Worm (Caenorhabditis elegans) whole organism, L4 larva: Measurements from ENCODE around the gene dpff-1.

ENCODE experiments used
- F37D6.2 ChIP-seq: sonication (generic microtip); optimal IDR thresholded peaks from 2 replicates; lab custom pipeline; 2016; ENCODE audit warnings: mild to moderate bottlenecking, missing genetic modification characterization, missing compliant biosample characterization
- F44E2.7 ChIP-seq: fragments of 200-800 bp; sonication (Bioruptor generic); IDR thresholded peaks from 2 replicates; pipeline ENCODE4 v2.1.2; 2022; ENCODE audit warnings: missing genetic modification characterization, missing compliant biosample characterization
- Y105C5A.15 ChIP-seq: fragments of 200-800 bp; sonication (Bioruptor generic); IDR thresholded peaks from 2 replicates; pipeline ENCODE4 v1.3.6; 2022; ENCODE audit warnings: missing genetic modification characterization, missing compliant biosample characterization
- Y48G9A.11 ChIP-seq: fragments of 200-800 bp; sonication (Bioruptor generic); IDR thresholded peaks from 2 replicates; pipeline ENCODE4 v1.3.6; 2022; ENCODE audit warnings: missing genetic modification reagents, missing genetic modification characterization, missing compliant biosample characterization
- Y75B8A.6 ChIP-seq: fragments of 200-800 bp; sonication (Bioruptor generic); IDR thresholded peaks from 2 replicates; pipeline ENCODE4 v1.3.6; 2022; ENCODE audit warnings: missing genetic modification reagents, missing genetic modification characterization, missing compliant biosample characterization
- aha-1 ChIP-seq: fragments of 150-350 bp; peaks from one replicate; lab custom pipeline; 2014; ENCODE audit warnings: missing biosample characterization, missing genetic modification characterization
- ceh-20 ChIP-seq: fragments of 200-800 bp; sonication (Bioruptor generic); IDR thresholded peaks from 2 replicates; pipeline ENCODE4 v1.3.6; 2022; ENCODE audit warnings: missing genetic modification reagents, missing genetic modification characterization, missing compliant biosample characterization
- ceh-28 ChIP-seq: fragments of 150-350 bp; optimal IDR thresholded peaks from 2 replicates; lab custom pipeline; 2014; ENCODE audit warnings: missing biosample characterization, missing genetic modification reagents, missing genetic modification characterization
- ceh-82 ChIP-seq: sonication (generic microtip); optimal IDR thresholded peaks from 2 replicates; lab custom pipeline; 2017; ENCODE audit warnings: missing biosample characterization, missing genetic modification characterization
- daf-16 ChIP-seq, 3 experiments: sonication (generic microtip); optimal IDR thresholded peaks; 2 replicates each; lab custom pipeline; 2016 to 2017; ENCODE audit warnings: missing genetic modification characterization in 3 of 3, missing genetic modification reagents in 3 of 3, mild to moderate bottlenecking in 2 of 3, missing compliant biosample characterization in 2 of 3, missing biosample characterization in 1 of 3, moderate library complexity in 1 of 3
- dmd-6 ChIP-seq: fragments of 200-800 bp; sonication (Bioruptor generic); IDR thresholded peaks from 2 replicates; pipeline ENCODE4 v1.3.6; 2022; ENCODE audit warnings: missing genetic modification reagents, missing genetic modification characterization, missing compliant biosample characterization
- dmd-9 ChIP-seq: fragments of 200-800 bp; sonication (Bioruptor generic); IDR thresholded peaks from 2 replicates; pipeline ENCODE4 v1.3.6; 2022; ENCODE audit warnings: missing genetic modification reagents, missing genetic modification characterization, missing compliant biosample characterization
- egl-27 ChIP-seq: sonication (generic microtip); optimal IDR thresholded peaks from 3 replicates; lab custom pipeline; 2017; ENCODE audit warnings: missing biosample characterization, missing genetic modification reagents, missing genetic modification characterization
- fkh-10 ChIP-seq: fragments of 150-350 bp; optimal IDR thresholded peaks from 2 replicates; lab custom pipeline; 2014; ENCODE audit warnings: missing biosample characterization, missing genetic modification reagents, missing genetic modification characterization
- hif-1 ChIP-seq, 2 experiments: sonication (generic microtip); optimal IDR thresholded peaks; 2 replicates each; lab custom pipeline; 2016 to 2017; ENCODE audit warnings: missing compliant biosample characterization in 2 of 2, missing genetic modification characterization in 2 of 2, missing genetic modification reagents in 2 of 2, missing genotype in 2 of 2, mild to moderate bottlenecking in 1 of 2
- hlh-11 ChIP-seq: fragments of 200-800 bp; sonication (Bioruptor generic); optimal IDR thresholded peaks from 2 replicates; lab custom pipeline; 2018; ENCODE audit warnings: mild to moderate bottlenecking, missing genetic modification characterization, missing compliant biosample characterization
- hlh-30 ChIP-seq: sonication (generic microtip); optimal IDR thresholded peaks from 2 replicates; lab custom pipeline; 2017; ENCODE audit warnings: antibody characterized with exemption, mild to moderate bottlenecking, missing genetic modification characterization, missing compliant biosample characterization; ENCODE audit not compliant: insufficient read depth
- hmg-1.1 ChIP-seq: fragments of 200-800 bp; sonication (Bioruptor generic); IDR thresholded peaks from 2 replicates; pipeline ENCODE4 v1.3.6; 2022; ENCODE audit warnings: missing genetic modification reagents, missing genetic modification characterization, missing compliant biosample characterization
- lin-1 ChIP-seq: fragments of 200-800 bp; sonication (Bioruptor generic); IDR thresholded peaks from 2 replicates; pipeline ENCODE4 v1.3.6; 2022; ENCODE audit warnings: missing genetic modification reagents, missing genetic modification characterization, missing compliant biosample characterization
- lin-13 ChIP-seq: fragments of 150-350 bp; optimal IDR thresholded peaks from 2 replicates; lab custom pipeline; 2014; ENCODE audit warnings: missing biosample characterization, missing genetic modification reagents, missing genetic modification characterization
- lin-29 ChIP-seq: fragments of 200-800 bp; sonication (Bioruptor generic); IDR thresholded peaks from 2 replicates; pipeline ENCODE4 v1.3.6; 2022; ENCODE audit warnings: missing genetic modification reagents, missing genetic modification characterization, missing compliant biosample characterization
- lin-38 ChIP-seq: fragments of 200-800 bp; sonication (Bioruptor generic); IDR thresholded peaks from 2 replicates; pipeline ENCODE4 v1.3.6; 2022; ENCODE audit warnings: missing genetic modification reagents, missing genetic modification characterization, missing compliant biosample characterization
- lin-39 ChIP-seq: fragments of 150-350 bp; optimal IDR thresholded peaks from 2 replicates; lab custom pipeline; 2014; ENCODE audit warnings: missing biosample characterization, missing genetic modification reagents, missing genetic modification characterization
- lsy-2 ChIP-seq, 2 experiments: fragments of 150-350 bp in 1 of 2; sonication (generic microtip) in 1 of 2; optimal IDR thresholded peaks; 2 replicates each; lab custom pipeline; 2014 to 2017; ENCODE audit warnings: missing biosample characterization in 2 of 2, missing genetic modification characterization in 2 of 2
- madf-5 ChIP-seq, 2 experiments: fragments of 200-800 bp; sonication (Bioruptor generic); IDR thresholded peaks; 2 replicates each; pipeline ENCODE4 v1.3.6; 2022; ENCODE audit warnings: missing compliant biosample characterization in 2 of 2, missing genetic modification characterization in 2 of 2
- mes-2 ChIP-seq: sonication (generic microtip); optimal IDR thresholded peaks from 2 replicates; lab custom pipeline; 2016; ENCODE audit warnings: missing genotype, mild to moderate bottlenecking, missing genetic modification characterization, missing compliant biosample characterization; ENCODE audit not compliant: poor library complexity, severe bottlenecking
- nhr-237 ChIP-seq: sonication (generic microtip); optimal IDR thresholded peaks from 2 replicates; lab custom pipeline; 2017; ENCODE audit warnings: missing biosample characterization, missing genetic modification characterization
- nhr-28 ChIP-seq: fragments of 150-350 bp; optimal IDR thresholded peaks from 2 replicates; lab custom pipeline; 2014; ENCODE audit warnings: missing biosample characterization, missing genetic modification characterization
- pha-4 ChIP-seq, 2 experiments: fragments of 150-350 bp in 1 of 2; fragments of 200-800 bp in 1 of 2; sonication (Bioruptor generic) in 1 of 2; IDR thresholded peaks in 1 of 2; optimal IDR thresholded peaks in 1 of 2; 2 replicates each; pipeline versions ENCODE4 v1.3.6 to Lab custom; 2014 to 2022; ENCODE audit warnings: missing genetic modification characterization in 2 of 2, missing genetic modification reagents in 2 of 2, missing biosample characterization in 1 of 2, missing compliant biosample characterization in 1 of 2
- php-3 ChIP-seq: fragments of 200-800 bp; sonication (Bioruptor generic); IDR thresholded peaks from 2 replicates; pipeline ENCODE4 v1.3.6; 2022; ENCODE audit warnings: missing genetic modification reagents, missing genetic modification characterization, missing compliant biosample characterization
- pqm-1 ChIP-seq: sonication (generic microtip); optimal IDR thresholded peaks from 2 replicates; lab custom pipeline; 2017; ENCODE audit warnings: missing biosample characterization, missing genetic modification characterization
- rbr-2 ChIP-seq: sonication (generic microtip); optimal IDR thresholded peaks from 2 replicates; lab custom pipeline; 2016; ENCODE audit warnings: missing genotype, missing genetic modification characterization, missing compliant biosample characterization
- sdz-12 ChIP-seq: fragments of 200-800 bp; sonication (Bioruptor generic); optimal IDR thresholded peaks from 2 replicates; lab custom pipeline; 2018; ENCODE audit warnings: mild to moderate bottlenecking, missing genetic modification characterization, missing compliant biosample characterization
- set-16 ChIP-seq: fragments of 200-800 bp; sonication (Bioruptor generic); IDR thresholded peaks from 2 replicates; pipeline ENCODE4 v1.3.6; 2022; ENCODE audit warnings: missing genetic modification reagents, missing genetic modification characterization, missing compliant biosample characterization
- snpc-4 ChIP-seq: fragments of 150-350 bp; optimal IDR thresholded peaks from 2 replicates; lab custom pipeline; 2014; ENCODE audit warnings: missing biosample characterization, missing genetic modification characterization
- spr-3 ChIP-seq: fragments of 200-800 bp; sonication (Bioruptor generic); optimal IDR thresholded peaks from 2 replicates; lab custom pipeline; 2018; ENCODE audit warnings: mild to moderate bottlenecking, missing genetic modification characterization, missing compliant biosample characterization
- tra-1 ChIP-seq: fragments of 200-800 bp; sonication (Bioruptor generic); IDR thresholded peaks from 2 replicates; pipeline ENCODE4 v1.3.6; 2022; ENCODE audit warnings: missing genetic modification reagents, missing genetic modification characterization, missing compliant biosample characterization
- unc-130 ChIP-seq: sonication (generic microtip); optimal IDR thresholded peaks from 2 replicates; lab custom pipeline; 2016; ENCODE audit warnings: missing genetic modification reagents, missing genetic modification characterization, missing compliant biosample characterization
- unc-62 ChIP-seq, 3 experiments: fragments of 150-350 bp in 1 of 3; sonication (generic microtip); optimal IDR thresholded peaks in 2 of 3; peaks in 1 of 3; 1 replicate in 1 of 3; 2 replicates in 2 of 3; lab custom pipeline; 2014 to 2017; ENCODE audit warnings: missing biosample characterization in 3 of 3, missing genetic modification characterization in 3 of 3, missing genetic modification reagents in 3 of 3, missing genotype in 1 of 3
- zag-1 ChIP-seq: fragments of 150-350 bp; optimal IDR thresholded peaks from 2 replicates; lab custom pipeline; 2014; ENCODE audit warnings: missing biosample characterization, missing genetic modification characterization
- ztf-11 ChIP-seq: fragments of 150-350 bp; optimal IDR thresholded peaks from 2 replicates; lab custom pipeline; 2014; ENCODE audit warnings: missing biosample characterization, missing genetic modification characterization
- ztf-7 ChIP-seq: fragments of 150-350 bp; optimal IDR thresholded peaks from 2 replicates; lab custom pipeline; 2014; ENCODE audit warnings: missing biosample characterization, missing genetic modification characterization

dpff-1 gene

DNA sequence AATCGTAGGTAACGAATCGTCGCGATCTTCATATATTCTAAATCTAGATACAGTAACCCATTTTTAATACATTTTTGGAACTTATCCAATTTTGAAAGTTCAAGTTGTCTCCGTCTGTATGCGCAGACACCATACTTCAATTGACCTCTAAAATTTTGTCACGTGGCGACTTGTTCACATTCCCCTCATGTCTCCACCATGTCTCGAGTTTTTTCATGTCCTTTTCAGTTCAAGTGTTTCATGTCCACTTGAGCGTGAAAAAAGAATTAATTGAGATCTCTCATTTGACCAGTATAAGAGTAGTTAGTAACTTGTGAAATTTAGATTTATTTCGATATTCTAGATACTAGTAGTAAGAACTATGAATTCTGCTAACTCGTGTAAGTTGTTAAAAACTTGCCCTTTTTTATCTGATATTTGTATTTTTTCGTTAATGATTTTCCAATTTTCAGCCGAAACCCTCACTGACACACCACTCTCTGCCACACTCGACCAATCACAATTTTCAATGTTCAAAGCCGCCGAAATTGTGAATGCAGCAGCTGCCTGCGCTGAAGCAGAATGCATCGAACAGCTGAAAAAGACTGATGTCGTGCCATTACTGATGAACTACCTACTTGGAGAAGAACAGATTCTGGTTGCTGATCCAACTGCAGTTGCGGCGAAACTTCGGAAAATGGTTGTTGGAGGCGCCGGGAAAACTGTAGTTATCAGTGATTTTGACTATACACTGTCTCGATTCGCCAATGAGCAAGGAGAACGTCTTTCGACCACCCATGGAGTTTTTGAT lies 45.6 kb upstream of the dpff-1 start (continued):
- peak; percentile 15 for TF ChIP-seq aha-1 (tag; lab: Kevin White, UChicago)
- 0 out of 2 replicates have a peak, but pooled peaks have one; percentile 7 for TF ChIP-seq Y105C5A.15 (GFP tag; lab: Robert Waterston, UW)
- TF ChIP-seq, all 104 proteins: peak for 10

- TF ChIP-seq lsy-2 (tag; optimal IDR thresholded peaks at IDR 0.05; lab: Kevin White, UChicago) (no peak), hlh-11 (tag; lab: Kevin White, UChicago) (peak; percentile 42), egl-27 (no peak), ztf-11 (tag; lab: Kevin White, UChicago) (no peak), php-3 (GFP tag; lab: Robert Waterston, UW) (peak; percentile 14; the same call in 1 of the 2 replicates), unc-62 (GFP tag; optimal IDR thresholded peaks at IDR 0.05 in 1 of 2; lab: Kevin White, UChicago) (peak in 1 of 2 experiments; percentile 93), unc-62 (tag; optimal IDR thresholded peaks at IDR 0.05; lab: Kevin White, UChicago) (no peak), mes-2 (tag; lab: Kevin White, UChicago) (peak; percentile 32), nhr-237 (tag; lab: Kevin White, UChicago) (no peak), snpc-4 (no peak), lin-38 (GFP tag; lab: Robert Waterston, UW) (no peak), pqm-1 (peak; percentile 12), hif-1 (tag; optimal IDR thresholded peaks at IDR 0.05; lab: Kevin White, UChicago) (no peak), nhr-28 (tag; lab: Kevin White, UChicago) (peak; percentile 8), hlh-30 (tag; lab: Kevin White, UChicago) (peak; percentile 15), hmg-1.1 (GFP tag; lab: Robert Waterston, UW) (peak; percentile 26; the same call in 1 of the 2 replicates), lin-13 (GFP tag; lab: Kevin White, UChicago) (no peak), daf-16 (GFP tag; optimal IDR thresholded peaks at IDR 0.05; lab: Kevin White, UChicago) (no peak), daf-16 (tag; optimal IDR thresholded peaks at IDR 0.05; lab: Kevin White, UChicago) (peak; percentile 55), Y75B8A.6 (GFP tag; lab: Robert Waterston, UW) (no peak), ceh-28 (tag; lab: Kevin White, UChicago) (no peak), madf-5 (GFP tag; IDR thresholded peaks at IDR 0.05; lab: Robert Waterston, UW) (0 out of 4 replicates have a peak, but pooled peaks have one; percentile 25 to 49), lin-1 (GFP tag; lab: Robert Waterston, UW) (0 out of 2 replicates have a peak, but pooled peaks have one; percentile 20)
These were observed 44.7 kb upstream of the dpff-1 start for ce11 chrIII:5950756-5951345.

DNA sequence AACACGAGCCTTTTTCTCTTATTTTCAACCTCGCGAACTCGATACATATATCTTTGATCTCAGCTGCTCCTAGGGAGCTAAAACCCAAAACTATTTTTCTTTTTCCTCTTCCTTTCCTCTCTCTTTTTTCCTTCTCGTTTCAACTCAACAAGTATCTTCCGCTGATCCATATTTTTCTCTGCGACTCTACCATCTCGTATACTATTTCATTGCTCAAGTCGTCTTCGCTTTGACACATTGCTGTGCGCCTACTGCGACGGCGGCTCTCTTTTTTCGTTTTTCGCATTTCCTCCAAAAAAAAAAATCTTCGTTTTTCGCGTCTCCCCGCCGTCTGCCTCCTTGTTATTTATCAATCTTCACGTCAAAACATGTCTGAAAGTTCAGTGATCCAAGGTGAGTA lies 43.7 kb upstream of the dpff-1 start:
- no peak for TF ChIP-seq ztf-7
- no peak for TF ChIP-seq ceh-82
- TF ChIP-seq rbr-2 (tag; lab: Kevin White, UChicago) = peak; percentile 36
- no peak for TF ChIP-seq dmd-9 (GFP tag; lab: Robert Waterston, UW)
- TF ChIP-seq pha-4 (GFP tag; IDR thresholded peaks at IDR 0.05; lab: Robert Waterston, UW) = peak; percentile 42; the same call in 1 of the 2 replicates
- TF ChIP-seq pha-4 (tag; optimal IDR thresholded peaks at IDR 0.05; lab: Kevin White, UChicago) = no peak
- TF ChIP-seq fkh-10 (GFP tag; lab: Kevin White, UChicago) = peak; percentile 76
- TF ChIP-seq nhr-237 (tag; lab: Kevin White, UChicago) = no peak
- peak; percentile 10; the same call in 1 of the 2 replicates for TF ChIP-seq dmd-6 (GFP tag; lab: Robert Waterston, UW)
- TF ChIP-seq ceh-28 (tag; lab: Kevin White, UChicago) = no peak
- no peak for TF ChIP-seq spr-3 (GFP tag; lab: Kevin White, UChicago)
- TF ChIP-seq unc-62 (GFP tag; optimal IDR thresholded peaks at IDR 0.05 in 1 of 2; lab: Kevin White, UChicago) = peak in 1 of 2 experiments; percentile 94
- TF ChIP-seq unc-62 (tag; optimal IDR thresholded peaks at IDR 0.05; lab: Kevin White, UChicago) = no peak
- no peak for TF ChIP-seq F37D6.2 (tag; lab: Kevin White, UChicago)
- TF ChIP-seq sdz-12 (GFP tag; lab: Kevin White, UChicago) = no peak
- no peak for TF ChIP-seq unc-130 (GFP tag; lab: Kevin White, UChicago)
- TF ChIP-seq lin-39 = no peak
- TF ChIP-seq F44E2.7 (GFP tag; lab: Robert Waterston, UW) = no peak
- TF ChIP-seq zag-1 (tag; lab: Kevin White, UChicago) = no peak
- no peak for TF ChIP-seq Y48G9A.11 (GFP tag; lab: Robert Waterston, UW)
- TF ChIP-seq tra-1 (GFP tag; lab: Robert Waterston, UW) = no peak
- no peak for TF ChIP-seq madf-5 (GFP tag; IDR thresholded peaks at IDR 0.05; lab: Robert Waterston, UW)
- peak; percentile 48; the same call in 1 of the 2 replicates for TF ChIP-seq set-16 (GFP tag; lab: Robert Waterston, UW)
- TF ChIP-seq lin-29 (GFP tag; lab: Robert Waterston, UW) = no peak
- peak in 1 of 2 experiments; percentile 44 for TF ChIP-seq lsy-2 (tag; optimal IDR thresholded peaks at IDR 0.05; lab: Kevin White, UChicago)
- peak; percentile 56 for TF ChIP-seq ceh-20 (GFP tag; lab: Robert Waterston, UW)
